Fruit fly (Drosophila melanogaster) whole organism, adult: ENCODE results near the gene Irbp18.
A peak's percentile ranks its signal among the peaks of the same experiment; 100 is the strongest.

Experiments used
- CG11617 ChIP-seq: fragments of 200-800 bp; sonication (Bioruptor generic); optimal IDR thresholded peaks from 2 replicates; lab custom pipeline; 2017; ENCODE audit warnings: mild to moderate bottlenecking, missing biosample characterization, missing genetic modification reagents, missing genetic modification characterization
- CG12768 ChIP-seq: fragments of 200-800 bp; sonication (Bioruptor generic); optimal IDR thresholded peaks from 2 replicates; lab custom pipeline; 2017; ENCODE audit warnings: missing biosample characterization, missing genetic modification characterization, mild to moderate bottlenecking, moderate library complexity, missing genetic modification reagents
- CG14711 ChIP-seq: fragments of 200-800 bp; sonication (Bioruptor generic); optimal IDR thresholded peaks from 2 replicates; lab custom pipeline; 2018; ENCODE audit warnings: missing biosample characterization, mild to moderate bottlenecking, missing genetic modification characterization, moderate library complexity
- CG1620 ChIP-seq: fragments of 200-800 bp; sonication (Bioruptor generic); optimal IDR thresholded peaks from 2 replicates; lab custom pipeline; 2016; ENCODE audit warnings: missing biosample characterization, missing genetic modification characterization
- CG33017 ChIP-seq: fragments of 200-800 bp; sonication (Bioruptor generic); optimal IDR thresholded peaks from 2 replicates; lab custom pipeline; 2018; ENCODE audit warnings: missing biosample characterization, mild to moderate bottlenecking, missing genetic modification characterization, moderate library complexity
- CG5204 ChIP-seq: fragments of 200-800 bp; sonication (Bioruptor generic); optimal IDR thresholded peaks from 2 replicates; lab custom pipeline; 2016; ENCODE audit warnings: missing biosample characterization, missing genetic modification characterization
- CG7045 ChIP-seq: fragments of 200-800 bp; sonication (Bioruptor generic); optimal IDR thresholded peaks from 2 replicates; lab custom pipeline; 2017; ENCODE audit warnings: missing biosample characterization, mild to moderate bottlenecking, missing genetic modification characterization
- CG7101 ChIP-seq: fragments of 200-800 bp; sonication (Bioruptor generic); optimal IDR thresholded peaks from 2 replicates; lab custom pipeline; 2018; ENCODE audit warnings: missing biosample characterization, mild to moderate bottlenecking, missing genetic modification characterization, moderate library complexity
- Clk ChIP-seq: fragments of 200-800 bp; sonication (Bioruptor generic); optimal IDR thresholded peaks from 2 replicates; lab custom pipeline; 2017; ENCODE audit warnings: missing biosample characterization, missing genetic modification characterization
- Crg-1 ChIP-seq: fragments of 200-800 bp; sonication (Bioruptor generic); optimal IDR thresholded peaks from 2 replicates; lab custom pipeline; 2016; ENCODE audit warnings: missing biosample characterization, missing genetic modification characterization
- Hr96 ChIP-seq: fragments of 200-800 bp; sonication (Bioruptor generic); optimal IDR thresholded peaks from 2 replicates; lab custom pipeline; 2016; ENCODE audit warnings: missing biosample characterization, missing genetic modification characterization
- Mnt ChIP-seq: fragments of 200-800 bp; sonication (Bioruptor generic); optimal IDR thresholded peaks from 2 replicates; lab custom pipeline; 2016; ENCODE audit warnings: missing biosample characterization, mild to moderate bottlenecking, missing genetic modification characterization
- bab1 ChIP-seq: fragments of 200-800 bp; sonication (Bioruptor generic); optimal IDR thresholded peaks from 3 replicates; lab custom pipeline; 2019; ENCODE audit warnings: missing biosample characterization, mild to moderate bottlenecking, missing genetic modification characterization, moderate library complexity
- cic ChIP-seq: fragments of 200-800 bp; sonication (Bioruptor generic); optimal IDR thresholded peaks from 2 replicates; lab custom pipeline; 2017; ENCODE audit warnings: missing biosample characterization, mild to moderate bottlenecking, missing genetic modification characterization, moderate library complexity
- cnc ChIP-seq, 2 experiments: fragments of >200 bp; optimal IDR thresholded peaks; 2 replicates each; lab custom pipeline; 2017
- kay ChIP-seq: fragments of 200-800 bp; sonication (Bioruptor generic); peaks from one replicate; lab custom pipeline; 2016; ENCODE audit warnings: missing biosample characterization, missing genetic modification characterization, borderline replicate concordance
- ovo ChIP-seq: fragments of 200-800 bp; sonication (Bioruptor generic); optimal IDR thresholded peaks from 2 replicates; lab custom pipeline; 2016; ENCODE audit warnings: missing biosample characterization, missing genetic modification characterization
- pad ChIP-seq: fragments of 200-800 bp; sonication (Bioruptor generic); optimal IDR thresholded peaks from 3 replicates; lab custom pipeline; 2017; ENCODE audit warnings: missing biosample characterization, missing genetic modification characterization, mild to moderate bottlenecking, moderate library complexity, missing genetic modification reagents
- tj ChIP-seq: fragments of 200-800 bp; sonication (Bioruptor generic); optimal IDR thresholded peaks from 3 replicates; lab custom pipeline; 2017; ENCODE audit warnings: missing biosample characterization, mild to moderate bottlenecking, missing genetic modification characterization, moderate library complexity
- toe ChIP-seq: fragments of 200-800 bp; sonication (Bioruptor generic); optimal IDR thresholded peaks from 2 replicates; lab custom pipeline; 2016; ENCODE audit warnings: missing biosample characterization, missing genetic modification characterization

Irbp18 gene

DNA sequence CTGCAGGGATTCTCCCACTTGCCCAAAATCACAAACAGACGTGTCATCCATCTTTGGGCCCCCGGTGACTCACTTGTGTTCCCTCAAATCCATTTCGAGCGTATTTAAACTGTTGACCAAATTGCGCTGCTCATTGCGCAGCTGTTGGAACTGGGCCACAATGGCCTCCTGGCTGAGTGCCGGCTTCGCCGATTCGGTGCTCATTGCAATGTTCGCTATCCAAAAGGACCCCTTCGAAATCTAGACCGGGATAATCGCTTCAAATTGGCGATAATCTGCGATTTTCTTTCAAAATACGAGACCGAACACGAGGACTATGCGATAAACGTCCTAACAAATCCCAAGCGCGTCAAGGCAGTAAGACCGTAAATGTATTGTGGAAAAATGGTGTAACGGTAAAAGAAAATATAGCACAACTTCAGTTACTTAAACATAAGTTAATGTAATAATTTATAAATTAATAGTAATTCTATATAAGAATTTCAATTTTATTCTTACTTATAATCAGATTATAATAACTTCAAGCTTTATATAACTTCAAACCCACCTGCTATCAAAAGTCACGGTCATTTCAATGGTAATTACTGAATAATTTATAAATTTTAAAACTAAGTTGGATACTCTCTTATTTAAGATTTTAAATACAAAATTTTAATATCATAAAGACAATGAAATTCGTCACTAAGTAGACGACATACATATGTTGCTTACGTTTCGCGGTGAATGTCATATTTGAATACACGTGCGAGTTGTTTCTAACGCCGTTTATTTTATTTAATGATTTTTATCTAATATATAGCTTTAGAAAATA lies 23.7 kb downstream of the Irbp18 start, which contains the start of the genes Pfdn2 and Noc1:
Pfdn2 (minus strand) TSS at position 346 of the 811 bp plus-strand sequence.
Noc1 (plus strand) TSS at position 727 of the 811 bp plus-strand sequence.
- TF ChIP-seq CG7045 (GFP tag; lab: Kevin White, UChicago) (no peak), Mnt (GFP tag; lab: Kevin White, UChicago) (peak; percentile 92), CG5204 (GFP tag; lab: Kevin White, UChicago) (no peak), CG14711 (tag; lab: Kevin White, UChicago) (peak; percentile 34), cic (GFP tag; lab: Kevin White, UChicago) (no peak), CG33017 (tag; lab: Kevin White, UChicago) (peak; percentile 39), CG11617 (GFP tag; lab: Kevin White, UChicago) (peak; percentile 52), bab1 (GFP tag; lab: Kevin White, UChicago) (peak; percentile 35), ovo (GFP tag; lab: Kevin White, UChicago) (peak; percentile 43), Crg-1 (GFP tag; lab: Kevin White, UChicago) (no peak), CG1620 (GFP tag; lab: Kevin White, UChicago) (no peak), CG7101 (tag; lab: Kevin White, UChicago) (peak; percentile 66), pad (no peak), tj (GFP tag; lab: Kevin White, UChicago) (no peak)

DNA sequence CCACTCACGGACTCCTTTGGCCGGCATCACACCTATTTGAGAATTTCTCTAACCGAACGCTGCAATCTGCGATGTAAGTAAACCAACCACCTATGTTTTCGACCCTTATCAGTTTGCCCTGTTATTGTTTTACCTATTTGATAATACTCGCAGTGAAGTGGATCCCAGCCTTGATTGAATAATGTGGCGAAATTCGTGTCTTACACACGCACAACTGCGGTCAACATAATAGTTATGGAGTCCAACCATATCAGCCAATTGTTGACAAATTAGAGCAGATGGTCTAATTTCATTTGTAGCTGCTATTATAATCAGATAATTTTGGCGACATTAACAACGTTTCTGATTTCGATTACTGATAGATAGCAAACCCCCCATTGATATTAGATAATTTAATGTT lies 26.9 kb downstream of the Irbp18 start:
- no peak for TF ChIP-seq CG7045 (GFP tag; lab: Kevin White, UChicago)
- no peak for TF ChIP-seq Mnt (GFP tag; lab: Kevin White, UChicago)
- TF ChIP-seq CG33017 (tag; lab: Kevin White, UChicago): no peak
- no peak for TF ChIP-seq Clk (GFP tag; lab: Kevin White, UChicago)
- TF ChIP-seq bab1 (GFP tag; lab: Kevin White, UChicago): no peak

DNA sequence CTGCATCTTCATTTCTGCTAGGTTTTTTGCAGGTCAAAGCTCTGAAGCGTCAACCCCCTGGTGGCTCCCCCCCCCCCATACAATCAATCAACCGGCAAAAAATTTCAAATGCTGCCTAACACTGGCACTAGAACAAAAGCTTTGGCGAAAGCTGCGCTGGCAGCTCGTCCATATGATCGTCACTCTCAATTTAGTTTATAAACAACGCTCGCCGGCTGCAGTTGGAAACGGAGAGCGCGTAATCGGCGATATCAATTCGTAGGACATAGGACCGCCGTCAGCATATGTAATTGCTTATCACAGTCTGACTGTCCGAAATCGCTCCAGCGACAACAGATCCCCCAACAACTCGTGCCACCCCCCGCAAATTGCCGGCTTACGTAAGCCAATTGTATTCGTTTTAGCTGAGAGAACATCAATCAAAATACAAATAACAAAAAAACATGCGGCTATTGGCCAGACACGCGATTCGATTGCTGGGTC lies 27.6 kb downstream of the Irbp18 start, which contains the start of gene Mocs1:
Mocs1 (plus strand) TSS at position 155 of the 483 bp plus-strand sequence.
- TF ChIP-seq toe (no peak), CG1620 (GFP tag; lab: Kevin White, UChicago) (no peak), pad (peak; percentile 46), CG12768 (GFP tag; lab: Kevin White, UChicago) (peak; percentile 70), Crg-1 (GFP tag; lab: Kevin White, UChicago) (peak; percentile 48), Hr96 (GFP tag; lab: Kevin White, UChicago) (no peak), Mnt (GFP tag; lab: Kevin White, UChicago) (peak; percentile 89), ovo (GFP tag; lab: Kevin White, UChicago) (peak; percentile 56), cnc (optimal IDR thresholded peaks at IDR 0.05; lab: Kevin White, UChicago) (no peak), CG14711 (tag; lab: Kevin White, UChicago) (peak; percentile 43), CG7101 (tag; lab: Kevin White, UChicago) (peak; percentile 63), Clk (GFP tag; lab: Kevin White, UChicago) (no peak), kay (GFP tag; lab: Kevin White, UChicago) (no peak), CG33017 (tag; lab: Kevin White, UChicago) (peak; percentile 22), bab1 (GFP tag; lab: Kevin White, UChicago) (peak; percentile 13), cic (GFP tag; lab: Kevin White, UChicago) (peak; percentile 79), tj (GFP tag; lab: Kevin White, UChicago) (peak; percentile 98), CG11617 (GFP tag; lab: Kevin White, UChicago) (peak; percentile 36), CG7045 (GFP tag; lab: Kevin White, UChicago) (peak; percentile 23), CG5204 (GFP tag; lab: Kevin White, UChicago) (no peak)

DNA sequence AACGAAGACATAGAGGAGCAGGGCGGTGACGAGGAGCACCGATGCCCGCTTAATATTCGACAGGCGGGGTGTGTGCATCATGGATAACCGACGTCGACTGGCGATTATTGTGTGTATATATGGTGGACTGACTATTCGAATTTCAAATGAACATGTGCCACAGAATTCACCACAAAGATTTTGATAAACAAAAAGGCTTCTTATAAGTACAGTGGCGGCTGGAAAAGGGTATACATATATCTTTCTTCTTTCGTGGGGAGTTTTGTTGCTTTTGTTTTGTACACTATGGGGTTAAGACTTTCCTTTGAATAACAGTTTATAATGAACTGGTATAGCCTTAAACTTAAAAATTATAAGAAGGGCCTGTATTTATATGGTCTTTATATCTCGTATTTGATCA lies 28.2 kb downstream of the Irbp18 start, which contains the start of gene CG6310:
CG6310 (minus strand) TSS at position 101 of the 400 bp plus-strand sequence.
- TF ChIP-seq kay (GFP tag; lab: Kevin White, UChicago) (no peak), bab1 (GFP tag; lab: Kevin White, UChicago) (no peak), Mnt (GFP tag; lab: Kevin White, UChicago) (peak; percentile 29), CG14711 (tag; lab: Kevin White, UChicago) (no peak), Crg-1 (GFP tag; lab: Kevin White, UChicago) (no peak), CG1620 (GFP tag; lab: Kevin White, UChicago) (no peak)

DNA sequence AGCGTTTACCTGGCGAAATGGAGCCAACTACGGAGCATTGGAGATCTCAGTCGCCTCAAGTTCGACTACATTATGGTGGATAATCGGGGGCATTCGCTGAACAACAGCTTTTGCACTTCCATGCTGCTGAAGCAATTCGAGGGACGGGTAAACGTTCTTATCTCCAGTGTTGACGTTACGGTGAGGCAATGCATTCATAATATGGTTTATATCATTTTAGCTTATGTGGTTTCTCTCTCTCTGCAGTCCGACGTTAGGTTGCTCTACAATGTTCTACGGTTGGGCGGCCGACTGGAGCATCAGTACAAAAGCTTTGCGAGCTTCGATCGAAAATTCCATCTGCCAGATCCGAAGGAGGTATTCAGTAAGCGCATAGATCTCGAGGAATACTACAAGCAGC lies 32.1 kb downstream of the Irbp18 start:
- TF ChIP-seq cic (GFP tag; lab: Kevin White, UChicago) (peak; percentile 18), CG12768 (GFP tag; lab: Kevin White, UChicago) (no peak), CG33017 (tag; lab: Kevin White, UChicago) (no peak)

DNA sequence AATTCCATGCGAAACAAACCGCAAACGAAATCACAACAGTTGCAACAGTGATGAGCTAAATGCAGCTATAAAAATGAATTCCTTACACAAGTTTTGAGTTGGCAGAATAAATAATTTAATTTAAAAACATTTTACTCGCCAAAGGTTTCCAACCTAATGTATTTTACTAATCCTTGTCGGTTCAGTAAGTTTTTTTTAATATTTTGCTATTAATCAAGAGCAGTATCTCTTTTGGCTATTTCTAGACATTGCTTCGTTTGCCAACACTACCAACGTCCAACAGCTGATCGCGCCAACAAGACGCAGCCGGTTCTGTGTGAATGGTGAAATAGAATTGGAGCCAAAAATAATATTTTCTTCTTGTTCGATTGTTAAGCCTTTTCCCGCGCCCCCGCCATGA lies 33.3 kb downstream of the Irbp18 start, which contains the start of the genes CG32075, CG45101 and SuUR:
CG32075 (minus strand) TSS at position 253 of the 400 bp plus-strand sequence.
CG45101 (plus strand) TSS at position 303 of the 400 bp plus-strand sequence.
SuUR (plus strand) TSS at position 303 of the 400 bp plus-strand sequence.
- TF ChIP-seq pad (peak; percentile 80), Hr96 (GFP tag; lab: Kevin White, UChicago) (no peak), CG7101 (tag; lab: Kevin White, UChicago) (peak; percentile 87), CG7045 (GFP tag; lab: Kevin White, UChicago) (peak; percentile 71), CG33017 (tag; lab: Kevin White, UChicago) (peak; percentile 70), Crg-1 (GFP tag; lab: Kevin White, UChicago) (peak; percentile 92), kay (GFP tag; lab: Kevin White, UChicago) (no peak), CG1620 (GFP tag; lab: Kevin White, UChicago) (peak; percentile 96), Clk (GFP tag; lab: Kevin White, UChicago) (peak; percentile 82), CG14711 (tag; lab: Kevin White, UChicago) (peak; percentile 76), Mnt (GFP tag; lab: Kevin White, UChicago) (peak; percentile 89), CG12768 (GFP tag; lab: Kevin White, UChicago) (peak; percentile 85), ovo (GFP tag; lab: Kevin White, UChicago) (peak; percentile 59), CG5204 (GFP tag; lab: Kevin White, UChicago) (no peak), bab1 (GFP tag; lab: Kevin White, UChicago) (peak; percentile 90), CG11617 (GFP tag; lab: Kevin White, UChicago) (peak; percentile 85), cnc (optimal IDR thresholded peaks at IDR 0.05; lab: Kevin White, UChicago) (no peak), tj (GFP tag; lab: Kevin White, UChicago) (peak; percentile 71), cic (GFP tag; lab: Kevin White, UChicago) (no peak), toe (peak; percentile 91)
